Worm (Caenorhabditis elegans) whole organism, mixed stage, embryonic: ENCODE measurements around the gene C03A3.9.

Source experiments
- M03D4.4 ChIP-seq: sonication (generic microtip); optimal IDR thresholded peaks from 2 replicates; lab custom pipeline; 2017; ENCODE audit warnings: mild to moderate bottlenecking, missing genetic modification characterization, missing compliant biosample characterization
- bed-3 ChIP-seq: fragments of 200-800 bp; sonication (Bioruptor generic); optimal IDR thresholded peaks from 3 replicates; lab custom pipeline; 2018; ENCODE audit warnings: mild to moderate bottlenecking, missing genetic modification characterization, moderate library complexity, missing compliant biosample characterization
- blmp-1 ChIP-seq: fragments of 150-350 bp; optimal IDR thresholded peaks from 2 replicates; lab custom pipeline; 2014; ENCODE audit warnings: missing biosample characterization, missing genetic modification characterization
- ceh-39 ChIP-seq: fragments of 150-350 bp; optimal IDR thresholded peaks from 2 replicates; lab custom pipeline; 2014; ENCODE audit warnings: missing biosample characterization, missing genetic modification characterization
- flh-1 ChIP-seq: fragments of 200-800 bp; sonication (Bioruptor generic); optimal IDR thresholded peaks from 2 replicates; lab custom pipeline; 2018; ENCODE audit warnings: mild to moderate bottlenecking, missing genetic modification characterization, moderate library complexity, missing compliant biosample characterization
- mab-5 ChIP-seq: fragments of 150-350 bp; optimal IDR thresholded peaks from 2 replicates; lab custom pipeline; 2014; ENCODE audit warnings: missing biosample characterization, missing genetic modification characterization
- mep-1 ChIP-seq: fragments of 150-350 bp; optimal IDR thresholded peaks from 2 replicates; lab custom pipeline; 2017; ENCODE audit warnings: missing biosample characterization, missing genetic modification reagents, missing genetic modification characterization, inconsistent platforms
- nhr-28 ChIP-seq: fragments of 150-350 bp; optimal IDR thresholded peaks from 2 replicates; lab custom pipeline; 2014; ENCODE audit warnings: missing biosample characterization, missing genetic modification characterization

- TF ChIP-seq mab-5 (no peak), M03D4.4 (tag; lab: Kevin White, UChicago) (no peak), blmp-1 (tag; lab: Kevin White, UChicago) (no peak), bed-3 (GFP tag; lab: Kevin White, UChicago) (no peak), nhr-28 (tag; lab: Kevin White, UChicago) (no peak), ceh-39 (no peak), flh-1 (GFP tag; lab: Kevin White, UChicago) (no peak), mep-1 (tag; lab: Kevin White, UChicago) (no peak)
These were observed 40.2 kb upstream of the C03A3.9 start, which contains the start of gene C34F6.12 for ce11 chrX:11226595-11226994.
